Worm (Caenorhabditis elegans) whole organism, L4 larva: ENCODE data around the gene F38E11.6.

Source experiments
- ctbp-1 ChIP-seq: fragments of 200-800 bp; sonication (Bioruptor generic); IDR thresholded peaks from 2 replicates; pipeline ENCODE4 v1.3.6; 2022; ENCODE audit warnings: missing genetic modification reagents, missing genetic modification characterization, missing compliant biosample characterization
- mxl-2 ChIP-seq: fragments of 200-800 bp; sonication (Bioruptor generic); conservative IDR thresholded peaks from 2 replicates; pipeline ENCODE4 v1.3.6; 2022; ENCODE audit warnings: missing genetic modification reagents, missing genetic modification characterization, missing compliant biosample characterization
- nhr-11 ChIP-seq: fragments of 150-350 bp; optimal IDR thresholded peaks from 2 replicates; lab custom pipeline; 2014; ENCODE audit warnings: missing biosample characterization, missing genetic modification characterization
- nhr-28 ChIP-seq: fragments of 150-350 bp; optimal IDR thresholded peaks from 2 replicates; lab custom pipeline; 2014; ENCODE audit warnings: missing biosample characterization, missing genetic modification characterization
- snpc-4 ChIP-seq: fragments of 150-350 bp; optimal IDR thresholded peaks from 2 replicates; lab custom pipeline; 2014; ENCODE audit warnings: missing biosample characterization, missing genetic modification characterization
- zag-1 ChIP-seq: fragments of 150-350 bp; optimal IDR thresholded peaks from 2 replicates; lab custom pipeline; 2014; ENCODE audit warnings: missing biosample characterization, missing genetic modification characterization

- TF ChIP-seq zag-1 (tag; lab: Kevin White, UChicago): no peak
- TF ChIP-seq mxl-2 (GFP tag; lab: Robert Waterston, UW): no peak
- no peak for TF ChIP-seq nhr-28
- TF ChIP-seq nhr-11 (tag; lab: Kevin White, UChicago): no peak
- 0 out of 2 replicates have a peak, but pooled peaks have one; percentile 13 for TF ChIP-seq ctbp-1 (GFP tag; lab: Robert Waterston, UW)
- no peak for TF ChIP-seq snpc-4 (tag; lab: Kevin White, UChicago)
Observed at ce11 chrIV:9438753-9439152, 28.6 kb downstream of the F38E11.6 start.
